Worm (Caenorhabditis elegans) whole organism, young adult: ENCODE measurements around the gene rpa-1.

Experiments
- B0336.3 ChIP-seq: fragments of 200-800 bp; sonication (Bioruptor generic); IDR thresholded peaks from 2 replicates; pipeline ENCODE4 v1.3.6; 2022; ENCODE audit warnings: missing genetic modification characterization, missing compliant biosample characterization
- T26A5.8 ChIP-seq: sonication (generic microtip); optimal IDR thresholded peaks from 2 replicates; lab custom pipeline; 2016; ENCODE audit warnings: missing genetic modification characterization, missing compliant biosample characterization
- ama-1 ChIP-seq, 3 experiments: fragments of 150-350 bp in 1 of 3; sonication (generic microtip) in 2 of 3; optimal IDR thresholded peaks; 2 replicates each; lab custom pipeline; 2014 to 2018; ENCODE audit warnings: missing biosample characterization in 2 of 3, missing genetic modification characterization in 2 of 3, missing genetic modification reagents in 2 of 3
- chd-7 ChIP-seq: sonication (generic microtip); optimal IDR thresholded peaks from 2 replicates; lab custom pipeline; 2016; ENCODE audit warnings: mild to moderate bottlenecking, missing genetic modification characterization, moderate library complexity, missing compliant biosample characterization
- die-1 ChIP-seq: sonication (generic microtip); optimal IDR thresholded peaks from 2 replicates; lab custom pipeline; 2016; ENCODE audit warnings: missing genotype, mild to moderate bottlenecking, missing genetic modification characterization, missing compliant biosample characterization
- ets-4 ChIP-seq: fragments of 200-800 bp; sonication (Bioruptor generic); optimal IDR thresholded peaks from 2 replicates; lab custom pipeline; 2018; ENCODE audit warnings: mild to moderate bottlenecking, missing genetic modification characterization, missing compliant biosample characterization
- madf-3 ChIP-seq: fragments of 200-800 bp; sonication (Bioruptor generic); IDR thresholded peaks from 2 replicates; pipeline ENCODE4 v1.3.6; 2022; ENCODE audit warnings: missing genetic modification reagents, missing genetic modification characterization, missing compliant biosample characterization
- pbrm-1 ChIP-seq: fragments of 200-800 bp; sonication (Bioruptor generic); IDR thresholded peaks from 2 replicates; pipeline ENCODE4 v1.3.6; 2022; ENCODE audit warnings: missing genetic modification reagents, missing genetic modification characterization, missing compliant biosample characterization

DNA sequence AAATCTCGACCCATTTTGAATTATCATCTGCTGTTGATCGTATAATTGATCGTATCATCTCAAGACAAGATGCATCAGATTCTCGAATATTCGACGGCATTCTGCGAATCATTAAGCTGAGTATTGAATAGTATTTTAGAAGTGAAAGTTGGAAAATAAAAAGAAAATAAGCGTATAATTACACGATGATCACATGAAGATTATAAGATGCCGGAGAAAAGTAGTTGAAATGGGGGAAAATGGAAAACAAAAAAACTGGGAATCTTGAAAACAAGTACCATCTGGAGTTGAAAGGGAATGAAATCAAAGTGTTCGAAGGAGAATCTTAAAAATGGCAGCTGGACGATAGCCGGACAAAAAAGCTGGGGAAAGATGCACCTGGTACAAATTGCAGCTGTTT is 44.0 kb upstream of the rpa-1 start, which contains the start of gene R07G3.8:
- TF ChIP-seq madf-3 (GFP tag; lab: Robert Waterston, UW) (no peak), ama-1 (optimal IDR thresholded peaks at IDR 0.05; lab: Kevin White, UChicago) (no peak), ama-1 (GFP tag; optimal IDR thresholded peaks at IDR 0.05; lab: Kevin White, UChicago) (no peak), ets-4 (GFP tag; lab: Kevin White, UChicago) (no peak), chd-7 (tag; lab: Kevin White, UChicago) (no peak), die-1 (tag; lab: Kevin White, UChicago) (no peak), T26A5.8 (tag; lab: Kevin White, UChicago) (no peak), pbrm-1 (GFP tag; lab: Robert Waterston, UW) (no peak), B0336.3 (GFP tag; lab: Robert Waterston, UW) (no peak)
